Fruit fly (Drosophila melanogaster) whole organism, embryonic: ENCODE results near the gene CG3149.

Experiments
- B-H2 ChIP-seq: fragments of 200-800 bp; sonication (Bioruptor generic); optimal IDR thresholded peaks from 2 replicates; lab custom pipeline; 2018; ENCODE audit warnings: missing biosample characterization, mild to moderate bottlenecking, missing genetic modification characterization
- CG10565 ChIP-seq: fragments of 200-800 bp; sonication (Bioruptor generic); optimal IDR thresholded peaks from 3 replicates; lab custom pipeline; 2016; ENCODE audit warnings: missing biosample characterization, mild to moderate bottlenecking, missing genetic modification characterization
- CG14014 ChIP-seq: fragments of 200-800 bp; sonication (Bioruptor generic); IDR thresholded peaks from 2 replicates; pipeline ENCODE4 v1.3.6; 2022; ENCODE audit warnings: missing biosample characterization, missing genetic modification characterization
- CG15601 ChIP-seq: fragments of 200-800 bp; sonication (Bioruptor generic); optimal IDR thresholded peaks from 3 replicates; lab custom pipeline; 2019; ENCODE audit warnings: missing biosample characterization, mild to moderate bottlenecking, missing genetic modification characterization, moderate library complexity
- CG8089 ChIP-seq: fragments of 200-800 bp; sonication (Bioruptor generic); optimal IDR thresholded peaks from 3 replicates; lab custom pipeline; 2016; ENCODE audit warnings: missing biosample characterization, missing genetic modification characterization
- CG9609 ChIP-seq: fragments of 200-800 bp; sonication (Bioruptor generic); optimal IDR thresholded peaks from 3 replicates; lab custom pipeline; 2016; ENCODE audit warnings: missing biosample characterization, missing genetic modification characterization
- E2f1 ChIP-seq: fragments of 200-800 bp; sonication (Bioruptor generic); IDR thresholded peaks from 2 replicates; pipeline ENCODE4 v1.3.6; 2022; ENCODE audit warnings: missing biosample characterization, missing genetic modification characterization
- Hr39 ChIP-seq: fragments of >200 bp; optimal IDR thresholded peaks from 2 replicates; lab custom pipeline; 2017
- Sox102F ChIP-seq: fragments of 200-800 bp; sonication (Bioruptor generic); optimal IDR thresholded peaks from 2 replicates; lab custom pipeline; 2018; ENCODE audit warnings: missing biosample characterization, mild to moderate bottlenecking, missing genetic modification characterization, moderate library complexity
- TFAM ChIP-seq: fragments of 200-800 bp; sonication (Bioruptor generic); optimal IDR thresholded peaks from 2 replicates; lab custom pipeline; 2017; ENCODE audit warnings: missing biosample characterization, missing genetic modification characterization, inconsistent platforms
- bigmax ChIP-seq: fragments of 200-800 bp; sonication (Bioruptor generic); optimal IDR thresholded peaks from 2 replicates; lab custom pipeline; 2018; ENCODE audit warnings: missing biosample characterization, mild to moderate bottlenecking, missing genetic modification characterization
- gfzf ChIP-seq: fragments of 200-800 bp; sonication (Bioruptor generic); optimal IDR thresholded peaks from 2 replicates; lab custom pipeline; 2016; ENCODE audit warnings: missing biosample characterization, mild to moderate bottlenecking, missing genetic modification characterization, moderate library complexity

DNA sequence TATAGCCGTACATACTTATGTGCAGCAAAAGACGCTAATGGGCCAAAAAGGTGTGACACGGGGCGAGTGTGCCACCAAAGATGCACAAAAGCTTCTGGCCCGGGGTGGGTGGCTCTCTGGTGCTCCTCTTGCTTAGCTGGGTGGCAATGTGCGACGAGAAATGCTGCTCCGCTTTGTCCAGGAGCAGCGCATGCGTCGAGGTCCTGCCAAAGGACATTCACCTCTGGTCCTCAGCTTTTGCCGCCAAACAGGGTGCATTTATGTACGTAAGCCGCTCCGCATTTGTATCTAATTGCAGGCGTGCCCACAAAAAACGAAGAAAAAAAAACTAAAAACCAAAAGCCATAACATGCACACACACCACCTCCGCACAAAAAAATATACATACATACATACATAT lies 45.6 kb downstream of the CG3149 start:
- TF ChIP-seq Sox102F, result no peak
- TF ChIP-seq bigmax, result no peak
- TF ChIP-seq gfzf, result no peak
- no peak for TF ChIP-seq TFAM (GFP tag; lab: Kevin White, UChicago)
- no peak for TF ChIP-seq CG9609
- no peak for TF ChIP-seq CG15601
- no peak for TF ChIP-seq CG8089
- TF ChIP-seq B-H2 (GFP tag; lab: Kevin White, UChicago), result no peak
- TF ChIP-seq CG10565 (GFP tag; lab: Kevin White, UChicago), result no peak
- TF ChIP-seq E2f1, result no peak
- TF ChIP-seq Hr39 (lab: Kevin White, UChicago), result no peak
- TF ChIP-seq CG14014 (GFP tag; lab: Robert Waterston, UW), result no peak
